Worm (Caenorhabditis elegans): ENCODE measurements around the gene grl-12.

DNA sequence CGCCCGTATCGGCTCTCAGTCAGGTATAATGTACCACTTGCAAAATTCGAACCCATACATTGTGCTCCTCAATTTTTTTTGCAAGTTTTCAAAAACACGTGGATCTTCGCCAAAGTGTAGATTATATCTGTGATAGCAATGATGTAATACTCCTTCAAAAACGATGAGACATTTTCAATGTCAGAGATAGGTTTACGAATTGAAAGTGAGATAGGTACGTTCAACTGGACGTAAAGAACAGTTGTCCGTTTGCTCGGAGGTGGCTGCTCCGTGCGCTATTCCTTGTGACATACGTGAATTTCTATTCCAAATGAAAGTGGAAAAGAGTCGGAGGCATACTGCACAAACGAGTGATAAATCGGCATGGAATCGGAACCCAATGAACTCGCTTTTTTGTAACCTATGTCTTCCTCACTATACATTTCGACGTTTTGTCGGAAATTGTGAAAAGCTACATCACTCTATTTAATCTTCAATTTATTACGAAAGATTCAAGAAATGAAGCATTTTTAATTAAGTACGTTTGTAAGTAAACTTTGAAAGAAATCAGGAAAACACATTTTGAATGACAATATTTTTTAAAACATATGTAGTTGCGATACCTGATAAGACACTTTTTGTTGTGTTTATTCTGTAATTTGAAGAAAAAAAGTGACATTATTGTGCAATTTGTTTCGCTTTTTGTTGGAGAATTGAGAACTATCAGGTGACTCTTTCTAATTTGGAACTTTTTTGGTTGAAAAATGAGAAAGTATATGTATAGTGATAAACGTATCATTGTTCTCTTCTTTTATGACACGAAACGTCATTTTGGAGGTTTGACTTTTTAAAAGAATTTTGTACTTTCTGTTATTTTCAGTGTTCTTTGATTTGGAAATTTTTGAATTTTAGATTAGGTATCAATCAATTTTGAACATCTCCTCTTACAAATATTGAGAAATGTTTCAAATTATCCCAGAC is 17.9 kb upstream of the grl-12 start:
- TF ChIP-seq R02D3.7 (tag; optimal IDR thresholded peaks at IDR 0.05) (no peak), aha-1 (tag) (peak; percentile 83), egl-27 (tag; optimal IDR thresholded peaks at IDR 0.05) (no peak), nhr-28 (tag; optimal IDR thresholded peaks at IDR 0.05) (peak; percentile 80), ceh-44 (GFP tag; IDR thresholded peaks at IDR 0.05) (no peak), lin-29 (GFP tag; IDR thresholded peaks at IDR 0.05) (no peak), fos-1 (tag; optimal IDR thresholded peaks at IDR 0.05) (peak; percentile 67), snpc-4 (tag; optimal IDR thresholded peaks at IDR 0.05) (no peak), unc-130 (GFP tag; optimal IDR thresholded peaks at IDR 0.05) (no peak), nhr-76 (tag; optimal IDR thresholded peaks at IDR 0.05) (peak; percentile 72), jun-1 (tag; optimal IDR thresholded peaks at IDR 0.05) (no peak), pha-4 (GFP tag; IDR thresholded peaks at IDR 0.05) (no peak), pha-4 (tag; optimal IDR thresholded peaks at IDR 0.05) (no peak), hmg-1.1 (GFP tag; IDR thresholded peaks at IDR 0.05) (no peak), F49E8.2 (tag; optimal IDR thresholded peaks at IDR 0.05; ENCODE audit: borderline replicate concordance) (no peak)
